Fruit fly (Drosophila melanogaster) whole organism, prepupa: Measurements from ENCODE around the gene CSN6.

ENCODE experiments used
- CG9139 ChIP-seq: fragments of 200-800 bp; sonication (Bioruptor generic); optimal IDR thresholded peaks from 3 replicates; lab custom pipeline; 2017; ENCODE audit warnings: missing biosample characterization, mild to moderate bottlenecking, missing genetic modification characterization
- Gug ChIP-seq: fragments of 200-800 bp; sonication (Bioruptor generic); IDR thresholded peaks from 2 replicates; pipeline ENCODE4 v1.3.6; 2022; ENCODE audit warnings: missing biosample characterization, missing genetic modification characterization
- eg ChIP-seq: fragments of 200-800 bp; sonication (Bioruptor generic); IDR thresholded peaks from 3 replicates; pipeline ENCODE4 v1.3.6; 2022; ENCODE audit warnings: missing biosample characterization, missing genetic modification characterization
- lz ChIP-seq: fragments of 200-800 bp; sonication (Bioruptor generic); optimal IDR thresholded peaks from 3 replicates; lab custom pipeline; 2016; ENCODE audit warnings: missing biosample characterization, missing genetic modification characterization
- net ChIP-seq: fragments of 200-800 bp; sonication (Bioruptor generic); optimal IDR thresholded peaks from 3 replicates; lab custom pipeline; 2016; ENCODE audit warnings: missing biosample characterization, missing genetic modification characterization
- salr ChIP-seq, 2 experiments: fragments of 200-800 bp; sonication (Bioruptor generic); optimal IDR thresholded peaks; 3 replicates each; lab custom pipeline; 2016 to 2018; ENCODE audit warnings: missing biosample characterization in 2 of 2, missing genetic modification characterization in 2 of 2, mild to moderate bottlenecking in 1 of 2

- no peak for TF ChIP-seq CG9139 (GFP tag; lab: Kevin White, UChicago)
- no peak for TF ChIP-seq salr (GFP tag; optimal IDR thresholded peaks at IDR 0.05; lab: Kevin White, UChicago)
- TF ChIP-seq Gug (GFP tag; lab: Robert Waterston, UW) = no peak
- TF ChIP-seq lz (GFP tag; lab: Kevin White, UChicago) = no peak
- TF ChIP-seq eg (GFP tag; lab: Robert Waterston, UW) = no peak
- TF ChIP-seq net = no peak
These were observed 48.8 kb upstream of the CSN6 start, which contains the start of gene CG33093 for dm6 chr3R:22531801-22532200.
